Fruit fly (Drosophila melanogaster) whole organism: ENCODE results near the gene ppk.

ENCODE experiments used
- CG8478 ChIP-seq: fragments of >200 bp; optimal IDR thresholded peaks from 2 replicates; lab custom pipeline; 2018; ENCODE audit warnings: inconsistent platforms
- Dll ChIP-seq: fragments of >200 bp; optimal IDR thresholded peaks from 2 replicates; lab custom pipeline; 2017
- EcR ChIP-seq, 2 experiments: fragments of >200 bp; optimal IDR thresholded peaks; 2 replicates each; lab custom pipeline; 2017; ENCODE audit warnings: missing biosample characterization in 2 of 2, missing genetic modification characterization in 2 of 2, missing genetic modification reagents in 2 of 2
- pan ChIP-seq: fragments of >200 bp; optimal IDR thresholded peaks from 2 replicates; lab custom pipeline; 2017
- psq ChIP-seq: fragments of >200 bp; optimal IDR thresholded peaks from 2 replicates; lab custom pipeline; 2017
- usp ChIP-seq: fragments of >200 bp; optimal IDR thresholded peaks from 2 replicates; lab custom pipeline; 2017; ENCODE audit warnings: missing biosample characterization, missing genetic modification characterization, mixed read lengths

The ppk gene

DNA sequence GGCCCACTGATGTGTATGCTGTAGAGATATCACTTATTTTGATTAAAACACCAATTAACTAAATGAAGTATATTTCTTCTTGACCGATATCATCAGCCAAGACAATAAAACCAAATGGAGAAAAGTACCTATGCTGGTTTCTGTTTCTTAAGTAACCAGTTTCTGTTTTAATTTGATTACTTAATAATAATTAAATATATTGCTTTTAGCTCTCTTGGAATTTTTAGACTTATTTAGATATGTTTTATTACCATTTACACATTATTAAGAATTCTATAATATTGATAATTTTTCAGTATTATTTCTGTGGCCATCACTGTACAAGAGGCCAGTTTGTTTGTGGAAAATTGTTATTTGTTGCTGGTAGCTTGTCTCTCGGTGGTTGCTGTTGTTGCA lies 13.7 kb downstream of the ppk start:
- no peak for TF ChIP-seq CG8478
- TF ChIP-seq psq (lab: Kevin White, UChicago) = no peak
- no peak for TF ChIP-seq pan (lab: Kevin White, UChicago)
- no peak for TF ChIP-seq usp (GFP tag; lab: Kevin White, UChicago)
- TF ChIP-seq EcR (GFP tag; optimal IDR thresholded peaks at IDR 0.05; lab: Kevin White, UChicago) = no peak
- no peak for TF ChIP-seq Dll (lab: Kevin White, UChicago)

DNA sequence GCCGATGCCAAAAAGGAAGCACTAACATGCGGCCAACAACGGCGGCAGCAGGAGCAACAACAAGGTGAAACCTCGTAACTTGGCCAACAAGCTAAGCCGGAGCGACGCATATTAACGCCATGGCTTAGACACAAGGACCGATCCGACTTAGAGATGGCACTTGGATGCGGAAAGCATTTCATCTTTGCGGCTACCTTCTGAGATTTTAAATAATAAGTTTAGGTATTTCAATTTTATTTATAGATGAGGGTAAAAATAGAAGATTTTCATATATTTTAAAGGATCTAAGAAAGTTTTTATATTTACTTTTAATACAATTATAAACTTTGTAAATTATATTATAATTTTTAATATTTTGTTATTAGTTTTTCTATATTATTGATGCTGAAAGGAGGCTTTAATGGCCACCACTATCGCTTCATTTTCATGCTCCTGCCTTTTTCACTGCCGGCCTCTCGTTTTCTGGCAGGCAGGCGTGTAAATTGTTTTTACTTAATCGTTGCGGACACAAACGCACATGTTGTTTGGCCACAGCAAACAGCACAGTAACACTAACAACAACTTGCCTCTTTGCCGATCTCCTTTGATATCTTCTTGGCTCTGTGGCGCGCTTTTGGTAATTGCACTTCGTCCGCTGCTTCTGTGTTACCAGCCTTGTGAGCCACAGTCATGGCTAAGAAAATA lies 14.2 kb downstream of the ppk start:
- TF ChIP-seq CG8478 = no peak
- TF ChIP-seq Dll (lab: Kevin White, UChicago) = no peak
- TF ChIP-seq pan (lab: Kevin White, UChicago) = no peak
- TF ChIP-seq usp (GFP tag; lab: Kevin White, UChicago) = no peak
- no peak for TF ChIP-seq psq (lab: Kevin White, UChicago)
- TF ChIP-seq EcR (GFP tag; optimal IDR thresholded peaks at IDR 0.05; lab: Kevin White, UChicago) = no peak

- TF ChIP-seq CG8478 = no peak
- TF ChIP-seq usp (GFP tag; lab: Kevin White, UChicago) = no peak
- no peak for TF ChIP-seq EcR (GFP tag; optimal IDR thresholded peaks at IDR 0.05; lab: Kevin White, UChicago)
- no peak for TF ChIP-seq pan (lab: Kevin White, UChicago)
- TF ChIP-seq Dll (lab: Kevin White, UChicago) = no peak
- TF ChIP-seq psq (lab: Kevin White, UChicago) = no peak
These were observed 19.2 kb downstream of the ppk start, which contains the start of gene spel1 for dm6 chr2L:14361736-14362180. Gene spel1 (plus strand): TSS chr2L:14362069.

dm6 chr2L:14361281-14361680 lies 19.7 kb downstream of the ppk start:
- no peak for TF ChIP-seq Dll (lab: Kevin White, UChicago)
- TF ChIP-seq psq (lab: Kevin White, UChicago) = no peak
- TF ChIP-seq pan (lab: Kevin White, UChicago) = no peak
- TF ChIP-seq CG8478 = no peak
- no peak for TF ChIP-seq EcR (GFP tag; optimal IDR thresholded peaks at IDR 0.05; lab: Kevin White, UChicago)
- TF ChIP-seq usp (GFP tag; lab: Kevin White, UChicago) = no peak

- no peak for TF ChIP-seq EcR (GFP tag; optimal IDR thresholded peaks at IDR 0.05; lab: Kevin White, UChicago)
- no peak for TF ChIP-seq Dll (lab: Kevin White, UChicago)
- no peak for TF ChIP-seq pan (lab: Kevin White, UChicago)
- TF ChIP-seq psq (lab: Kevin White, UChicago) = no peak
- TF ChIP-seq usp (GFP tag; lab: Kevin White, UChicago) = no peak
- TF ChIP-seq CG8478 = no peak
These were observed 22.1 kb downstream of the ppk start, which contains the start of gene Pgant35A for dm6 chr2L:14358780-14359462. Gene Pgant35A (plus strand): TSS chr2L:14359252.

DNA sequence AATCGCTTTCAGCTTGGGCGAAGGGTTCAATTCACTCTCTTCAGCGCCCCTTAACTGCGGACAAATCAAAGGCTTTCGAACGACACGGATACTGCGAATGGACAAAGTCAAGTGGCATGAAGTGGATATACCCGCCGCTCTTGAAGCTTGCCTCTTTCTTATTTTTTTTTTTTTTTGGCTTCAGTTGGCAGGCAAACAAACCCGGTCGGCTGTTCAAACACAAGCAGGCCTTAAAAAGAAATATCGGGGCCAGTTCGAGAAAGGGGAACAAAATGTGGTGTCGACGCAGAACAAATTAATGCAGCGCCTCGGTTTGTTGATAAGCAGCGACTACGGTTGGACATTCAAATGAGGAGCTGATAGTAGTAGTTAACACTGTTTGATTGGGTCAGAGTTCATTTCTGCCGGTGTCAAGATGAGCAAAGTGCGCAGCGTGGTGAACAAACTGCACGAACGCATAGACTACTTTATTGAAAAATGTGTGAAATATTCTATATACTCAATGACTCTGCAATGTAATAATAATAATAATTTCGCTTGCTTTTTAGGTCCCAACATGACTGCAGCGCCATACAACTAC lies 24.1 kb downstream of the ppk start:
- TF ChIP-seq pan (lab: Kevin White, UChicago) (no peak), EcR (GFP tag; optimal IDR thresholded peaks at IDR 0.05; lab: Kevin White, UChicago) (no peak), usp (GFP tag; lab: Kevin White, UChicago) (no peak), CG8478 (no peak), psq (lab: Kevin White, UChicago) (no peak), Dll (lab: Kevin White, UChicago) (no peak)

DNA sequence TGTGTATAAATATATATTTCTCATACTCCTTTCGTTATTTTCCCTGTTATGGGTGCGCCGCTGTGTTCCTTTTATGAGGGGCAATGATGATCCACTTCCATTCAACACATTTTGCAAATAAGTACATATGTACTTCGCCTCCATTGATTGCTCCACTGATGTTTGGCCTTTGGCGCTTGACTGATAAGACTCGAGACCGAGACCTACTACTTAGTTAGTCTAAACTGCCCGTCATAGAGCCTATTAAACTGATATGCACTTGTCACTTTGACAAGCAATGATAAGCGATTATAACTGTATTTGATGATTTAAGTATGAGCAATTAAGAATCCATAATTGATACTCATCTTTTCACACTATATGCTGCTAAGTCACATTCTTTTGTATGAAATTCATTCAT lies 24.7 kb downstream of the ppk start:
- TF ChIP-seq CG8478 = no peak
- TF ChIP-seq usp (GFP tag; lab: Kevin White, UChicago) = no peak
- no peak for TF ChIP-seq EcR (GFP tag; optimal IDR thresholded peaks at IDR 0.05; lab: Kevin White, UChicago)
- no peak for TF ChIP-seq Dll (lab: Kevin White, UChicago)
- no peak for TF ChIP-seq pan (lab: Kevin White, UChicago)

dm6 chr2L:14355852-14356174 lies 25.2 kb downstream of the ppk start:
- TF ChIP-seq Dll (lab: Kevin White, UChicago) (no peak), CG8478 (no peak), psq (lab: Kevin White, UChicago) (no peak), usp (GFP tag; lab: Kevin White, UChicago) (no peak), EcR (GFP tag; optimal IDR thresholded peaks at IDR 0.05; lab: Kevin White, UChicago) (no peak), pan (lab: Kevin White, UChicago) (no peak)

DNA sequence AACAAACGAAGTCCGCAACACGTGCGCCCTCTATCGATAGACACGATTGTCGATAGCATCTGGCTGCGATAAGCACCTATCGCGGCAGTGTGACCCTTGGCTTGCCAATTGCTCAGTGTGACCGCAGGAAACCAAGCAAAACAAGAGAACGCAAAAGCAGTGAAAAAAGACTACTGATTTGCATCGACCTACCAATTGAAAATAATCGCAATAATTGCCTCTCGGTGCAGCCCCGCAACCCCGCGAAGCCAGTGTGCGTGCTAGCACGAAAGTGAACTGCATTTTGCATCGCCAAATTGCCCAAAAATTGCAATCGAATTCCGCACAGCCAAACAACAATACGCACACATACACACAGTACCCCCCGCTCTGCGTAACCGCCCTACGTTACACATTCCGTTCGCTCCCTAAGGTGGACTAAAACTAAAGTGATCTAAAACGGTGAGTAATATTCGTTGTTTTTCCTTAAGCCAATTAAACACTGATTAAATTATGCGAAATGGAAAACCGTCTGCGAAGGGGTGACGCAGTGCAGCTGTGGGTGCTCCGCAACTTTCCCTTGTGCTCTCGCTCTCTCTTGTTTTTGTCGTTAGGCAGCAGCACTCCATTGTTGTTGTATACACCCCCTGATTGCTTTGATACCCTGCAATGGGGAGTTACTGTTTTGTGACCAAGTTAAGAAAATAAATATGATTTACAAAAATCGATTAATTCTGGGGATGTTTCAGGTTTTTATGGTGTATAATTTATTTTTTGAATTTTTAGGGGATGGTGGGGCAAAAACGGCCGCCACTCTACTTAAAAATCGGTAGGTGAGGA lies 25.7 kb downstream of the ppk start, which contains the start of gene Rab14:
Gene Rab14, plus strand, starts transcription at position 113 of the 819 bp plus-strand sequence.
- peak; percentile 25 for TF ChIP-seq pan (lab: Kevin White, UChicago)
- TF ChIP-seq CG8478 = no peak

dm6 chr2L:14351441-14352127 lies 29.4 kb downstream of the ppk start, which contains the start of gene CG43052:
Gene CG43052 (plus strand): TSS chr2L:14352077.
- TF ChIP-seq usp (GFP tag; lab: Kevin White, UChicago) = no peak
- no peak for TF ChIP-seq Dll (lab: Kevin White, UChicago)
- no peak for TF ChIP-seq EcR (GFP tag; optimal IDR thresholded peaks at IDR 0.05; lab: Kevin White, UChicago)
- no peak for TF ChIP-seq pan (lab: Kevin White, UChicago)
- no peak for TF ChIP-seq psq (lab: Kevin White, UChicago)
- no peak for TF ChIP-seq CG8478
